Worm (Caenorhabditis elegans): ENCODE measurements around the gene twk-16.

DNA sequence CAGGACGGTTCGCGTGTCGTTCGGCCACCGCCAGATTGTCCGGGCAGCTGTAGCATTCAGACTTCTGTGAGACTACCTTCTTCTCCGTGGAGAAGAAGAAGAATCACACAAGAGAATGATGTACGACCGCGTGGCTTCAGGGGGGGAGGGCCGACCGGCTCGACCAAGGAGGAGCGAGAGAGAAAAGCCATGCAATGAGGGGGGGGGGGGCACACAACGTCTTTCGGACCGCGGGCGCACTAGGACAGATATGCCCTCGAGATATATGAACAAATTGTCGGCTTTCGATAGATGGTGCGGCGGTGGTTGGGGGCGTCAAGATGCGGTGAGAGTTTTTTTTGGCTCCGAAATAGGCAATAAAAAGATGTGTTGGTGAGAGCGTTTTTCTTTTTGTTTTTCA is 40.3 kb upstream of the twk-16 start:
- TF ChIP-seq him-1 (tag; optimal IDR thresholded peaks at IDR 0.05) (no peak), W03F9.2 (tag; optimal IDR thresholded peaks at IDR 0.05) (no peak), dao-5 (tag; optimal IDR thresholded peaks at IDR 0.05) (no peak)

Data from whole organism, L4/young adult.